Worm (Caenorhabditis elegans): ENCODE results near the gene sec-16A.1.

ce11 chrIII:9114076-9114475 lies 11.6 kb upstream of the sec-16A.1 start:
- no peak for TF ChIP-seq hmg-4 (GFP tag; optimal IDR thresholded peaks at IDR 0.05)
- TF ChIP-seq hnd-1 (tag; optimal IDR thresholded peaks at IDR 0.05), result no peak
- no peak for TF ChIP-seq B0310.2 (tag; optimal IDR thresholded peaks at IDR 0.05)
- TF ChIP-seq flt-1 (GFP tag; IDR thresholded peaks at IDR 0.05), result no peak
